Worm (Caenorhabditis elegans) whole organism, L4 larva: ENCODE results near the gene nhx-1.
A peak's percentile ranks its signal among the peaks of the same experiment; 100 is the strongest.
"Not testable (repeated sequence)": the region's sequence is repeated elsewhere in the genome, so short reads cannot be mapped to it uniquely, and the experiment has no call there.

ENCODE experiments used
- F26F4.8 ChIP-seq: fragments of 200-800 bp; sonication (Bioruptor generic); conservative IDR thresholded peaks from 2 replicates; pipeline ENCODE4 v1.3.6; 2022; ENCODE audit warnings: missing genetic modification characterization, missing compliant biosample characterization
- F37D6.2 ChIP-seq: sonication (generic microtip); optimal IDR thresholded peaks from 2 replicates; lab custom pipeline; 2016; ENCODE audit warnings: mild to moderate bottlenecking, missing genetic modification characterization, missing compliant biosample characterization
- F49E8.2 ChIP-seq: sonication (generic microtip); optimal IDR thresholded peaks from 2 replicates; lab custom pipeline; 2016; ENCODE audit warnings: missing compliant biosample characterization, mild to moderate bottlenecking, missing genetic modification characterization, borderline replicate concordance
- T20F7.1 ChIP-seq: fragments of 200-800 bp; sonication (Bioruptor generic); optimal IDR thresholded peaks from 2 replicates; lab custom pipeline; 2018; ENCODE audit warnings: mild to moderate bottlenecking, missing genetic modification characterization, missing compliant biosample characterization
- Y5F2A.4 ChIP-seq: fragments of 200-800 bp; sonication (Bioruptor generic); optimal IDR thresholded peaks from 2 replicates; lab custom pipeline; 2018; ENCODE audit warnings: mild to moderate bottlenecking, missing genetic modification characterization, missing compliant biosample characterization
- aha-1 ChIP-seq: fragments of 150-350 bp; peaks from one replicate; lab custom pipeline; 2014; ENCODE audit warnings: missing biosample characterization, missing genetic modification characterization
- ama-1 ChIP-seq: fragments of 150-350 bp; optimal IDR thresholded peaks from 2 replicates; lab custom pipeline; 2014; ENCODE audit warnings: inconsistent platforms, mixed read lengths
- arid-1 ChIP-seq: fragments of 200-800 bp; sonication (Bioruptor generic); conservative IDR thresholded peaks from 2 replicates; pipeline ENCODE4 v1.3.6; 2022; ENCODE audit warnings: missing genetic modification reagents, missing genetic modification characterization, missing compliant biosample characterization
- attf-4 ChIP-seq: sonication (generic microtip); optimal IDR thresholded peaks from 3 replicates; lab custom pipeline; 2017; ENCODE audit warnings: missing biosample characterization, missing genetic modification characterization
- ceh-20 ChIP-seq: fragments of 200-800 bp; sonication (Bioruptor generic); IDR thresholded peaks from 2 replicates; pipeline ENCODE4 v1.3.6; 2022; ENCODE audit warnings: missing genetic modification reagents, missing genetic modification characterization, missing compliant biosample characterization
- ceh-28 ChIP-seq: fragments of 150-350 bp; optimal IDR thresholded peaks from 2 replicates; lab custom pipeline; 2014; ENCODE audit warnings: missing biosample characterization, missing genetic modification reagents, missing genetic modification characterization
- ces-1 ChIP-seq: fragments of 150-350 bp; sonication (generic microtip); optimal IDR thresholded peaks from 4 replicates; lab custom pipeline; 2014; ENCODE audit warnings: missing biosample characterization, missing genetic modification reagents, missing genetic modification characterization
- ctbp-1 ChIP-seq: fragments of 200-800 bp; sonication (Bioruptor generic); IDR thresholded peaks from 2 replicates; pipeline ENCODE4 v1.3.6; 2022; ENCODE audit warnings: missing genetic modification reagents, missing genetic modification characterization, missing compliant biosample characterization
- daf-12 ChIP-seq: fragments of 150-350 bp; optimal IDR thresholded peaks from 2 replicates; lab custom pipeline; 2014; ENCODE audit warnings: missing biosample characterization, missing genetic modification reagents, missing genetic modification characterization
- daf-8 ChIP-seq: fragments of 200-800 bp; sonication (Bioruptor generic); IDR thresholded peaks from 2 replicates; pipeline ENCODE4 v1.3.6; 2022; ENCODE audit warnings: missing genetic modification characterization, missing compliant biosample characterization
- dmd-9 ChIP-seq: fragments of 200-800 bp; sonication (Bioruptor generic); IDR thresholded peaks from 2 replicates; pipeline ENCODE4 v1.3.6; 2022; ENCODE audit warnings: missing genetic modification reagents, missing genetic modification characterization, missing compliant biosample characterization
- fkh-10 ChIP-seq: fragments of 150-350 bp; optimal IDR thresholded peaks from 2 replicates; lab custom pipeline; 2014; ENCODE audit warnings: missing biosample characterization, missing genetic modification reagents, missing genetic modification characterization
- lin-38 ChIP-seq: fragments of 200-800 bp; sonication (Bioruptor generic); IDR thresholded peaks from 2 replicates; pipeline ENCODE4 v1.3.6; 2022; ENCODE audit warnings: missing genetic modification reagents, missing genetic modification characterization, missing compliant biosample characterization
- lin-39 ChIP-seq: fragments of 150-350 bp; optimal IDR thresholded peaks from 2 replicates; lab custom pipeline; 2014; ENCODE audit warnings: missing biosample characterization, missing genetic modification reagents, missing genetic modification characterization
- lir-3 ChIP-seq: sonication (generic microtip); optimal IDR thresholded peaks from 2 replicates; lab custom pipeline; 2016; ENCODE audit warnings: mild to moderate bottlenecking, missing genetic modification characterization, missing compliant biosample characterization
- madf-5 ChIP-seq, 2 experiments: fragments of 200-800 bp; sonication (Bioruptor generic); IDR thresholded peaks; 2 replicates each; pipeline ENCODE4 v1.3.6; 2022; ENCODE audit warnings: missing compliant biosample characterization in 2 of 2, missing genetic modification characterization in 2 of 2
- mdt-29 ChIP-seq: fragments of 200-800 bp; sonication (Bioruptor generic); IDR thresholded peaks from 2 replicates; pipeline ENCODE4 v1.3.6; 2022; ENCODE audit warnings: missing genetic modification reagents, missing genetic modification characterization, missing compliant biosample characterization
- mes-2 ChIP-seq: sonication (generic microtip); optimal IDR thresholded peaks from 2 replicates; lab custom pipeline; 2016; ENCODE audit warnings: missing genotype, mild to moderate bottlenecking, missing genetic modification characterization, missing compliant biosample characterization; ENCODE audit not compliant: poor library complexity, severe bottlenecking
- nhr-102 ChIP-seq: sonication (generic microtip); optimal IDR thresholded peaks from 2 replicates; lab custom pipeline; 2016; ENCODE audit warnings: mild to moderate bottlenecking, missing genetic modification characterization, moderate library complexity, missing compliant biosample characterization
- nhr-11 ChIP-seq: fragments of 150-350 bp; optimal IDR thresholded peaks from 2 replicates; lab custom pipeline; 2014; ENCODE audit warnings: missing biosample characterization, missing genetic modification characterization
- nhr-111 ChIP-seq: fragments of 200-800 bp; sonication (Bioruptor generic); optimal IDR thresholded peaks from 2 replicates; lab custom pipeline; 2018; ENCODE audit warnings: mild to moderate bottlenecking, missing genetic modification characterization, missing compliant biosample characterization
- nhr-25 ChIP-seq: sonication (generic microtip); optimal IDR thresholded peaks from 2 replicates; lab custom pipeline; 2017; ENCODE audit warnings: missing genetic modification characterization, mild to moderate bottlenecking, missing compliant biosample characterization, antibody characterized with exemption, moderate library complexity, borderline replicate concordance; ENCODE audit not compliant: insufficient read depth
- nhr-42 ChIP-seq: fragments of 200-800 bp; sonication (Bioruptor generic); IDR thresholded peaks from 2 replicates; pipeline ENCODE4 v1.3.6; 2022; ENCODE audit warnings: missing genetic modification characterization, missing compliant biosample characterization
- nhr-48 ChIP-seq: sonication (generic microtip); optimal IDR thresholded peaks from 2 replicates; lab custom pipeline; 2016; ENCODE audit warnings: mild to moderate bottlenecking, missing genetic modification characterization, missing compliant biosample characterization
- rbr-2 ChIP-seq: sonication (generic microtip); optimal IDR thresholded peaks from 2 replicates; lab custom pipeline; 2016; ENCODE audit warnings: missing genotype, missing genetic modification characterization, missing compliant biosample characterization
- saeg-2 ChIP-seq: fragments of 200-800 bp; sonication (Bioruptor generic); IDR thresholded peaks from 2 replicates; pipeline ENCODE4 v1.3.6; 2022; ENCODE audit warnings: missing genetic modification reagents, missing genetic modification characterization, missing compliant biosample characterization
- set-16 ChIP-seq: fragments of 200-800 bp; sonication (Bioruptor generic); IDR thresholded peaks from 2 replicates; pipeline ENCODE4 v1.3.6; 2022; ENCODE audit warnings: missing genetic modification reagents, missing genetic modification characterization, missing compliant biosample characterization
- spr-1 ChIP-seq: sonication (generic microtip); optimal IDR thresholded peaks from 2 replicates; lab custom pipeline; 2016; ENCODE audit warnings: mild to moderate bottlenecking, missing genetic modification characterization, missing compliant biosample characterization
- tag-97 ChIP-seq: fragments of 200-800 bp; sonication (Bioruptor generic); IDR thresholded peaks from 2 replicates; pipeline ENCODE4 v1.3.6; 2022; ENCODE audit warnings: missing genetic modification characterization, missing compliant biosample characterization
- zag-1 ChIP-seq: fragments of 150-350 bp; optimal IDR thresholded peaks from 2 replicates; lab custom pipeline; 2014; ENCODE audit warnings: missing biosample characterization, missing genetic modification characterization
- zip-11 ChIP-seq: fragments of 200-800 bp; sonication (Bioruptor generic); IDR thresholded peaks from 2 replicates; pipeline ENCODE4 v1.3.6; 2022; ENCODE audit warnings: missing genetic modification characterization, missing compliant biosample characterization
- zip-2 ChIP-seq: fragments of 150-350 bp; optimal IDR thresholded peaks from 2 replicates; lab custom pipeline; 2014; ENCODE audit warnings: missing biosample characterization, missing genetic modification characterization
- ztf-7 ChIP-seq: fragments of 150-350 bp; optimal IDR thresholded peaks from 2 replicates; lab custom pipeline; 2014; ENCODE audit warnings: missing biosample characterization, missing genetic modification characterization

nhx-1 gene

ce11 chrX:16056404-16056803, 39.5 kb downstream of the nhx-1 start (continued):
- peak; percentile 99 for TF ChIP-seq rbr-2 (tag; lab: Kevin White, UChicago)
- TF ChIP-seq spr-1 (tag; lab: Kevin White, UChicago), result peak; percentile 98
- TF ChIP-seq tag-97, result peak; percentile 65; the same call in 1 of the 2 replicates
- TF ChIP-seq nhr-111 (GFP tag; lab: Kevin White, UChicago), result no peak
- TF ChIP-seq zag-1, result peak; percentile 96
- TF ChIP-seq daf-8 (GFP tag; lab: Robert Waterston, UW), result 0 out of 2 replicates have a peak, but pooled peaks have one; percentile 48
- peak; percentile 93 for TF ChIP-seq ces-1 (GFP tag; lab: Kevin White, UChicago)
- 0 out of 2 replicates have a peak, but pooled peaks have one; percentile 70 for TF ChIP-seq dmd-9
- TF ChIP-seq set-16, result no peak
- peak; percentile 94 for TF ChIP-seq lir-3 (tag; lab: Kevin White, UChicago)
- TF ChIP-seq arid-1 (GFP tag; lab: Robert Waterston, UW), result peak; percentile 87
- peak; percentile 93 for TF ChIP-seq mdt-29
- TF ChIP-seq nhr-48 (tag; lab: Kevin White, UChicago), result peak; percentile 96
- TF ChIP-seq nhr-25 (tag; lab: Kevin White, UChicago), result peak; percentile 92
- TF ChIP-seq madf-5 (GFP tag; IDR thresholded peaks at IDR 0.05; lab: Robert Waterston, UW), result peak; percentile 32 to 84; a peak in 2 of 4 replicates
- peak; percentile 99 for TF ChIP-seq F37D6.2 (tag; lab: Kevin White, UChicago)
- peak; percentile 52 for TF ChIP-seq attf-4 (tag; lab: Kevin White, UChicago)
- peak; percentile 85 for TF ChIP-seq ceh-28 (tag; lab: Kevin White, UChicago)
- peak; percentile 97 for TF ChIP-seq nhr-11 (tag; lab: Kevin White, UChicago)
- peak; percentile 96 for TF ChIP-seq mes-2 (tag; lab: Kevin White, UChicago)
- peak; percentile 94 for TF ChIP-seq lin-39 (tag; lab: Kevin White, UChicago)
- peak; percentile 97 for TF ChIP-seq ceh-20

ce11 chrX:16058845-16059244, 41.9 kb downstream of the nhx-1 start, which contains the start of gene T27A8.2:
TSS of gene T27A8.2 (minus strand) at chrX:16058945.
- TF ChIP-seq ctbp-1 (no peak), nhr-102 (no peak), fkh-10 (no peak), nhr-42 (GFP tag; lab: Robert Waterston, UW) (no peak), zag-1 (no peak), F49E8.2 (tag; lab: Kevin White, UChicago) (no peak)

- TF ChIP-seq saeg-2 (GFP tag; lab: Robert Waterston, UW); F26F4.8 (GFP tag; lab: Robert Waterston, UW); aha-1 (tag; lab: Kevin White, UChicago): not testable (repeated sequence)
Measured at ce11 chrX:16062385-16062784, 45.5 kb downstream of the nhx-1 start, which contains the start of gene T27A8.3. TSS of gene T27A8.3 (plus strand) at chrX:16062685.

- TF ChIP-seq arid-1 (GFP tag; lab: Robert Waterston, UW), result no peak
- no peak for TF ChIP-seq zip-11 (GFP tag; lab: Robert Waterston, UW)
- TF ChIP-seq nhr-42 (GFP tag; lab: Robert Waterston, UW), result no peak
- no peak for TF ChIP-seq ama-1
- TF ChIP-seq Y5F2A.4 (GFP tag; lab: Kevin White, UChicago), result no peak
- TF ChIP-seq lir-3 (tag; lab: Kevin White, UChicago), result no peak
- no peak for TF ChIP-seq lin-38
- TF ChIP-seq daf-12 (tag; lab: Kevin White, UChicago), result no peak
- no peak for TF ChIP-seq ztf-7 (tag; lab: Kevin White, UChicago)
- TF ChIP-seq T20F7.1, result no peak
- no peak for TF ChIP-seq zip-2
- no peak for TF ChIP-seq F37D6.2 (tag; lab: Kevin White, UChicago)
Measured at ce11 chrX:16067984-16068383, 51.1 kb downstream of the nhx-1 start.
